Worm (Caenorhabditis elegans) whole organism, early embryonic: ENCODE data around the gene btb-8.

Experiments used
- B0310.2 ChIP-seq: sonication (generic microtip); optimal IDR thresholded peaks from 2 replicates; lab custom pipeline; 2016; ENCODE audit warnings: mild to moderate bottlenecking, missing genetic modification characterization, missing compliant biosample characterization
- aly-1 ChIP-seq: sonication (generic microtip); optimal IDR thresholded peaks from 2 replicates; lab custom pipeline; 2016; ENCODE audit warnings: missing genetic modification characterization, missing compliant biosample characterization
- ama-1 ChIP-seq: fragments of 150-350 bp; optimal IDR thresholded peaks from 2 replicates; lab custom pipeline; 2014
- ceh-13 ChIP-seq: fragments of 200-800 bp; sonication (Bioruptor generic); optimal IDR thresholded peaks from 2 replicates; lab custom pipeline; 2018; ENCODE audit warnings: mild to moderate bottlenecking, missing genetic modification characterization, missing compliant biosample characterization
- ceh-36 ChIP-seq: sonication (generic microtip); optimal IDR thresholded peaks from 2 replicates; lab custom pipeline; 2016; ENCODE audit warnings: missing genetic modification characterization, inconsistent platforms, missing compliant biosample characterization
- ets-7 ChIP-seq: sonication (generic microtip); optimal IDR thresholded peaks from 2 replicates; lab custom pipeline; 2016; ENCODE audit warnings: missing genotype, missing genetic modification characterization, missing compliant biosample characterization
- flt-1 ChIP-seq: fragments of 200-800 bp; sonication (Bioruptor generic); IDR thresholded peaks from 2 replicates; pipeline ENCODE4 v1.3.6; 2022; ENCODE audit warnings: missing genetic modification characterization, missing compliant biosample characterization
- pes-1 ChIP-seq: fragments of 200-800 bp; sonication (Bioruptor generic); IDR thresholded peaks from 2 replicates; pipeline ENCODE4 v1.3.6; 2022; ENCODE audit warnings: missing genetic modification reagents, missing genetic modification characterization, missing compliant biosample characterization
- scrt-1 ChIP-seq: fragments of 200-800 bp; sonication (Bioruptor generic); IDR thresholded peaks from 2 replicates; pipeline ENCODE4 v1.3.6; 2022; ENCODE audit warnings: missing genetic modification characterization, missing compliant biosample characterization
- tbx-11 ChIP-seq: fragments of 200-800 bp; sonication (Bioruptor generic); IDR thresholded peaks from 2 replicates; pipeline ENCODE4 v1.3.6; 2022; ENCODE audit warnings: missing genetic modification characterization, missing compliant biosample characterization
- tbx-37 ChIP-seq: fragments of 200-800 bp; sonication (Bioruptor generic); conservative IDR thresholded peaks from 2 replicates; pipeline ENCODE4 v1.3.6; 2022; ENCODE audit warnings: missing genetic modification reagents, missing genetic modification characterization, missing compliant biosample characterization
- tra-4 ChIP-seq: sonication (generic microtip); optimal IDR thresholded peaks from 2 replicates; lab custom pipeline; 2017; ENCODE audit warnings: missing genetic modification characterization, missing compliant biosample characterization

- TF ChIP-seq ama-1, result no peak
- no peak for TF ChIP-seq ets-7 (tag; lab: Kevin White, UChicago)
- no peak for TF ChIP-seq aly-1
- no peak for TF ChIP-seq ceh-36 (tag; lab: Kevin White, UChicago)
- TF ChIP-seq pes-1 (GFP tag; lab: Robert Waterston, UW), result no peak
- TF ChIP-seq scrt-1 (GFP tag; lab: Robert Waterston, UW), result no peak
- no peak for TF ChIP-seq ceh-13 (GFP tag; lab: Kevin White, UChicago)
- no peak for TF ChIP-seq B0310.2 (tag; lab: Kevin White, UChicago)
- no peak for TF ChIP-seq tbx-37 (GFP tag; lab: Robert Waterston, UW)
- TF ChIP-seq tra-4 (tag; lab: Kevin White, UChicago), result no peak
- TF ChIP-seq flt-1 (GFP tag; lab: Robert Waterston, UW), result no peak
- no peak for TF ChIP-seq tbx-11 (GFP tag; lab: Robert Waterston, UW)
These were observed 30.4 kb downstream of the btb-8 start, which contains the start of gene F36H5.9 for ce11 chrII:1752990-1753389.
